Fruit fly (Drosophila melanogaster) whole organism, prepupa: ENCODE results near the gene PLCXD.

Experiments used
- Blimp-1 ChIP-seq: fragments of 200-800 bp; sonication (Bioruptor generic); optimal IDR thresholded peaks from 3 replicates; lab custom pipeline; 2017; ENCODE audit warnings: missing biosample characterization, missing genetic modification characterization, mild to moderate bottlenecking, moderate library complexity, missing genetic modification reagents
- CG16779 ChIP-seq: fragments of 200-800 bp; sonication (Bioruptor generic); optimal IDR thresholded peaks from 3 replicates; lab custom pipeline; 2017; ENCODE audit warnings: missing biosample characterization, mild to moderate bottlenecking, missing genetic modification characterization
- CG4318 ChIP-seq: fragments of 200-800 bp; sonication (Bioruptor generic); optimal IDR thresholded peaks from 3 replicates; lab custom pipeline; 2017; ENCODE audit warnings: missing biosample characterization, mild to moderate bottlenecking, missing genetic modification characterization
- Lpt ChIP-seq: fragments of 200-800 bp; sonication (Bioruptor generic); optimal IDR thresholded peaks from 3 replicates; lab custom pipeline; 2016; ENCODE audit warnings: missing biosample characterization, missing genetic modification characterization
- OdsH ChIP-seq: fragments of 200-800 bp; sonication (Bioruptor generic); optimal IDR thresholded peaks from 3 replicates; lab custom pipeline; 2016; ENCODE audit warnings: missing biosample characterization, missing genetic modification characterization
- Sox14 ChIP-seq: fragments of 200-800 bp; sonication (Bioruptor generic); optimal IDR thresholded peaks from 3 replicates; lab custom pipeline; 2016; ENCODE audit warnings: missing biosample characterization, missing genetic modification characterization
- cyc ChIP-seq: fragments of 200-800 bp; sonication (Bioruptor generic); optimal IDR thresholded peaks from 3 replicates; lab custom pipeline; 2016; ENCODE audit warnings: missing biosample characterization, missing genetic modification characterization
- fd59A ChIP-seq: fragments of 200-800 bp; sonication (Bioruptor generic); optimal IDR thresholded peaks from 2 replicates; lab custom pipeline; 2017; ENCODE audit warnings: missing biosample characterization, mild to moderate bottlenecking, missing genetic modification characterization, missing genetic modification reagents
- pdm3 ChIP-seq: fragments of 200-800 bp; sonication (Bioruptor generic); optimal IDR thresholded peaks from 3 replicates; lab custom pipeline; 2016; ENCODE audit warnings: missing biosample characterization, missing genetic modification characterization

DNA sequence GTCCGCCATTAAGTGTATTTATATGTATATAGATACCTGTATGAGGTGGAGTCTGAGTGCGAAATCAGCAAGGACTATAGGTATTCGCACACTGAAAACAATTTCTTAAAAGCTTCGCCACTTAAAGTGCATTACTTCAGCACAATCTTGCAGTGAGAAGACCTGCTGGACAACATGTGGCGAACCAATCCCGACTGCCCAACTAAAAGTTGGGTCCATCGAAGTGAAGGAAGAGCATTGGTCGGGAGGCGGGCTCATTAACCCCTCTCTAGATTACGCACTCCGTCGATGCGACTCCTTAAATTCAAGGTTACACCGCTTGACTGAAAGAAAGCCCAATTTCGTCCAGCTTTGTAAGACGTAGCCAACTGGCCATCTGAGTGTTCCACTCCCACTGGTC, 36.0 kb upstream of the PLCXD start:
- TF ChIP-seq CG16779 (tag; lab: Kevin White, UChicago) (no peak), Lpt (GFP tag; lab: Kevin White, UChicago) (no peak), Sox14 (GFP tag; lab: Kevin White, UChicago) (peak; percentile 19), CG4318 (GFP tag; lab: Kevin White, UChicago) (no peak), Blimp-1 (GFP tag; lab: Kevin White, UChicago) (no peak), pdm3 (GFP tag; lab: Kevin White, UChicago) (peak; percentile 52), cyc (GFP tag; lab: Kevin White, UChicago) (peak; percentile 34), fd59A (no peak), OdsH (GFP tag; lab: Kevin White, UChicago) (peak; percentile 29)
